Worm (Caenorhabditis elegans): ENCODE data around the gene Y54F10BM.13.

The Y54F10BM.13 gene

ce11 chrIII:2347291-2347690, 16.4 kb upstream of the Y54F10BM.13 start, which contains the start of gene gip-1:
gip-1 (plus strand) TSS chrIII:2347591.
- no peak for TF ChIP-seq bed-3 (GFP tag; optimal IDR thresholded peaks at IDR 0.05)
- no peak for TF ChIP-seq unc-39 (tag; optimal IDR thresholded peaks at IDR 0.05)
- no peak for TF ChIP-seq unc-120 (tag; optimal IDR thresholded peaks at IDR 0.05; ENCODE audit: poor library complexity, severe bottlenecking)
- TF ChIP-seq sem-2 (GFP tag; optimal IDR thresholded peaks at IDR 0.05): no peak
- TF ChIP-seq ham-2 (GFP tag; optimal IDR thresholded peaks at IDR 0.05): no peak
- TF ChIP-seq lsy-2 (tag; optimal IDR thresholded peaks at IDR 0.05): no peak
- no peak for TF ChIP-seq ceh-83 (GFP tag; optimal IDR thresholded peaks at IDR 0.05)
- TF ChIP-seq mep-1 (tag; optimal IDR thresholded peaks at IDR 0.05): no peak
- no peak for TF ChIP-seq tbx-8 (GFP tag; optimal IDR thresholded peaks at IDR 0.05)
- TF ChIP-seq nhr-237 (tag; optimal IDR thresholded peaks at IDR 0.05): no peak
- no peak for TF ChIP-seq mls-2 (tag; optimal IDR thresholded peaks at IDR 0.05)
- no peak for TF ChIP-seq lin-32 (GFP tag; optimal IDR thresholded peaks at IDR 0.05)
- TF ChIP-seq ceh-43 (GFP tag; optimal IDR thresholded peaks at IDR 0.05): no peak
- TF ChIP-seq cnd-1 (tag; optimal IDR thresholded peaks at IDR 0.05): no peak
- TF ChIP-seq zip-8 (tag; optimal IDR thresholded peaks at IDR 0.05): no peak
- no peak for TF ChIP-seq blmp-1 (tag; optimal IDR thresholded peaks at IDR 0.05)
- TF ChIP-seq flh-1 (GFP tag; optimal IDR thresholded peaks at IDR 0.05): no peak
- no peak for TF ChIP-seq nhr-28 (tag; optimal IDR thresholded peaks at IDR 0.05)

- TF ChIP-seq nhr-12 (tag; optimal IDR thresholded peaks at IDR 0.05) (no peak), ceh-39 (tag; optimal IDR thresholded peaks at IDR 0.05) (no peak), lsy-2 (tag; optimal IDR thresholded peaks at IDR 0.05) (no peak), ztf-11 (tag; optimal IDR thresholded peaks at IDR 0.05) (no peak), M03D4.4 (tag; optimal IDR thresholded peaks at IDR 0.05) (no peak), mls-2 (tag; optimal IDR thresholded peaks at IDR 0.05) (no peak), hlh-1 (tag; optimal IDR thresholded peaks at IDR 0.05) (no peak), lin-32 (GFP tag; optimal IDR thresholded peaks at IDR 0.05) (no peak), lin-13 (tag; optimal IDR thresholded peaks at IDR 0.05) (no peak), bed-3 (GFP tag; optimal IDR thresholded peaks at IDR 0.05) (no peak), elt-3 (tag; optimal IDR thresholded peaks at IDR 0.05) (no peak)
Measured at ce11 chrIII:2343273-2343672, 12.4 kb upstream of the Y54F10BM.13 start, which contains the start of gene phf-5. phf-5 (plus strand) TSS chrIII:2343573.

ce11 chrIII:2330389-2330788, 494 bp downstream of the Y54F10BM.13 start:
- no peak for TF ChIP-seq bed-3 (GFP tag; optimal IDR thresholded peaks at IDR 0.05)
- TF ChIP-seq nhr-2 (tag; optimal IDR thresholded peaks at IDR 0.05): no peak
- TF ChIP-seq unc-62 (GFP tag; optimal IDR thresholded peaks at IDR 0.05): no peak
- TF ChIP-seq mab-5 (tag; optimal IDR thresholded peaks at IDR 0.05): no peak
- TF ChIP-seq lin-32 (GFP tag; optimal IDR thresholded peaks at IDR 0.05): no peak
- no peak for TF ChIP-seq blmp-1 (tag; optimal IDR thresholded peaks at IDR 0.05)
- no peak for TF ChIP-seq ceh-43 (GFP tag; optimal IDR thresholded peaks at IDR 0.05)
- TF ChIP-seq cnd-1 (tag; optimal IDR thresholded peaks at IDR 0.05): no peak
- TF ChIP-seq M03D4.4 (tag; optimal IDR thresholded peaks at IDR 0.05): no peak
- no peak for TF ChIP-seq ces-1 (GFP tag; optimal IDR thresholded peaks at IDR 0.05)
- TF ChIP-seq sem-2 (GFP tag; optimal IDR thresholded peaks at IDR 0.05): no peak
- TF ChIP-seq lin-13 (tag; optimal IDR thresholded peaks at IDR 0.05): no peak

- no peak for TF ChIP-seq nhr-237 (tag; optimal IDR thresholded peaks at IDR 0.05)
- TF ChIP-seq bed-3 (GFP tag; optimal IDR thresholded peaks at IDR 0.05): no peak
- TF ChIP-seq nhr-28 (tag; optimal IDR thresholded peaks at IDR 0.05): no peak
- no peak for TF ChIP-seq ztf-11 (tag; optimal IDR thresholded peaks at IDR 0.05)
- no peak for TF ChIP-seq ces-1 (GFP tag; optimal IDR thresholded peaks at IDR 0.05)
- TF ChIP-seq lin-13 (tag; optimal IDR thresholded peaks at IDR 0.05): no peak
- no peak for TF ChIP-seq hlh-1 (tag; optimal IDR thresholded peaks at IDR 0.05)
- TF ChIP-seq cnd-1 (tag; optimal IDR thresholded peaks at IDR 0.05): no peak
- no peak for TF ChIP-seq nhr-2 (tag; optimal IDR thresholded peaks at IDR 0.05)
- no peak for TF ChIP-seq sem-2 (GFP tag; optimal IDR thresholded peaks at IDR 0.05)
- TF ChIP-seq lsy-2 (tag; optimal IDR thresholded peaks at IDR 0.05): no peak
- TF ChIP-seq M03D4.4 (tag; optimal IDR thresholded peaks at IDR 0.05): no peak
- no peak for TF ChIP-seq snpc-4 (tag; optimal IDR thresholded peaks at IDR 0.05)
Measured at ce11 chrIII:2329336-2329735, 1.5 kb downstream of the Y54F10BM.13 start, which contains the start of gene Y54F10BM.12. Y54F10BM.12 (minus strand) TSS chrIII:2329679.

ce11 chrIII:2328612-2329011, 2.3 kb downstream of the Y54F10BM.13 start:
- no peak for TF ChIP-seq ceh-43 (GFP tag; optimal IDR thresholded peaks at IDR 0.05)
- TF ChIP-seq cnd-1 (tag; optimal IDR thresholded peaks at IDR 0.05): no peak
- TF ChIP-seq blmp-1 (tag; optimal IDR thresholded peaks at IDR 0.05): no peak
- TF ChIP-seq pha-4 (tag; optimal IDR thresholded peaks at IDR 0.05): no peak
- no peak for TF ChIP-seq ceh-39 (tag; optimal IDR thresholded peaks at IDR 0.05)
- no peak for TF ChIP-seq nhr-28 (tag; optimal IDR thresholded peaks at IDR 0.05)
- no peak for TF ChIP-seq lsy-2 (tag; optimal IDR thresholded peaks at IDR 0.05)
- TF ChIP-seq bed-3 (GFP tag; optimal IDR thresholded peaks at IDR 0.05): no peak
- no peak for TF ChIP-seq unc-120 (tag; optimal IDR thresholded peaks at IDR 0.05; ENCODE audit: poor library complexity, severe bottlenecking)
- no peak for TF ChIP-seq nhr-2 (tag; optimal IDR thresholded peaks at IDR 0.05)
- TF ChIP-seq nhr-76 (tag; optimal IDR thresholded peaks at IDR 0.05): no peak
- TF ChIP-seq lin-32 (GFP tag; optimal IDR thresholded peaks at IDR 0.05): no peak
- TF ChIP-seq ham-2 (GFP tag; optimal IDR thresholded peaks at IDR 0.05): no peak
- TF ChIP-seq drap-1 (GFP tag; optimal IDR thresholded peaks at IDR 0.05): no peak
- no peak for TF ChIP-seq mab-5 (tag; optimal IDR thresholded peaks at IDR 0.05)
- no peak for TF ChIP-seq tbx-8 (GFP tag; optimal IDR thresholded peaks at IDR 0.05)
- TF ChIP-seq sptf-1 (tag; optimal IDR thresholded peaks at IDR 0.05): no peak
- no peak for TF ChIP-seq lin-13 (tag; optimal IDR thresholded peaks at IDR 0.05)

All from whole organism, mixed stage, embryonic.